Worm (Caenorhabditis elegans): ENCODE results near the gene clc-3.

- TF ChIP-seq ztf-23 (GFP tag; IDR thresholded peaks at IDR 0.05): no peak
- TF ChIP-seq ztf-29 (GFP tag; IDR thresholded peaks at IDR 0.05): no peak
- TF ChIP-seq klf-2 (GFP tag; conservative IDR thresholded peaks at IDR 0.05): no peak
- no peak for TF ChIP-seq tab-1 (GFP tag; IDR thresholded peaks at IDR 0.05)
- TF ChIP-seq T22C8.4 (GFP tag; IDR thresholded peaks at IDR 0.05): no peak
- TF ChIP-seq ref-1 (GFP tag; conservative IDR thresholded peaks at IDR 0.05): no peak
- TF ChIP-seq flt-1 (GFP tag; IDR thresholded peaks at IDR 0.05): no peak
- no peak for TF ChIP-seq med-1 (GFP tag; optimal IDR thresholded peaks at IDR 0.05; ENCODE audit: insufficient read depth)
Observed at ce11 chrX:3399917-3400316, 25.4 kb upstream of the clc-3 start, which contains the start of gene cht-1.

Measured in whole organism, midembryonic.